Fruit fly (Drosophila melanogaster) S2 (cell line): Measurements from ENCODE around the gene AnxB10.

ENCODE experiments used
- CG8478 ChIP-seq: fragments of >200 bp; optimal IDR thresholded peaks from 2 replicates; lab custom pipeline; 2018
- CTCF ChIP-seq, 2 experiments: fragments of >200 bp; optimal IDR thresholded peaks; 2 replicates each; lab custom pipeline; 2018

DNA sequence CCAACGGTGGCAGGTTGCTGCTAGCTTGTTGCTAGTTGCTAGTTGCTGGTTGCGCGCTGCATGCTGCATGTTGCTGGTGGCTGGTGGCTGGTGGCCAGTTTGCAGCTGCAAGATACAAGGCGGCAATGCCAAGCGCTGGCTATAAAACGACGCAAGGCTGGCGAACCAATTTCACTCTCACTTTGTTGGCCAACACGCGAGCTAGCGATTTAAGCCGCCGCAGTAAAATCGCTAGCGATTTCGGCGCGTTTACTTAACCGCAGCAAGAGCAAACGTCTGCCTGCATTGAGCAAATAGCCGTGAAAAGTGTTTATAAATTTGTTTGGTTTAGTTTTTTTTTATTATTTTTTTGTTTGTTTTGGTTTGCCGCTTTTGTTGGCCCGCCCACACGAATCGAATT is 39.9 kb downstream of the AnxB10 start, which contains the start of gene CG15322:
- TF ChIP-seq CTCF (optimal IDR thresholded peaks at IDR 0.05; lab: Kevin White, UChicago) (no peak), CG8478 (lab: Kevin White, UChicago) (no peak)
